Worm (Caenorhabditis elegans) whole organism, L4 larva: ENCODE results near the gene Y54E2A.7.

Source experiments
- D1046.2 ChIP-seq: fragments of 200-800 bp; sonication (Bioruptor generic); IDR thresholded peaks from 2 replicates; pipeline ENCODE4 v1.3.6; 2022; ENCODE audit warnings: missing genetic modification characterization, missing compliant biosample characterization
- Y105C5A.15 ChIP-seq: fragments of 200-800 bp; sonication (Bioruptor generic); IDR thresholded peaks from 2 replicates; pipeline ENCODE4 v1.3.6; 2022; ENCODE audit warnings: missing genetic modification characterization, missing compliant biosample characterization
- Y75B8A.6 ChIP-seq: fragments of 200-800 bp; sonication (Bioruptor generic); IDR thresholded peaks from 2 replicates; pipeline ENCODE4 v1.3.6; 2022; ENCODE audit warnings: missing genetic modification reagents, missing genetic modification characterization, missing compliant biosample characterization
- ZK337.2 ChIP-seq: fragments of 200-800 bp; sonication (Bioruptor generic); IDR thresholded peaks from 2 replicates; pipeline ENCODE4 v1.3.6; 2022; ENCODE audit warnings: missing genetic modification reagents, missing genetic modification characterization, missing compliant biosample characterization
- ceh-20 ChIP-seq: fragments of 200-800 bp; sonication (Bioruptor generic); IDR thresholded peaks from 2 replicates; pipeline ENCODE4 v1.3.6; 2022; ENCODE audit warnings: missing genetic modification reagents, missing genetic modification characterization, missing compliant biosample characterization
- ceh-44 ChIP-seq: fragments of 200-800 bp; sonication (Bioruptor generic); IDR thresholded peaks from 2 replicates; pipeline ENCODE4 v1.3.6; 2022; ENCODE audit warnings: missing genetic modification reagents, missing genetic modification characterization, missing compliant biosample characterization
- ceh-62 ChIP-seq: sonication (generic microtip); optimal IDR thresholded peaks from 2 replicates; lab custom pipeline; 2017; ENCODE audit warnings: missing biosample characterization, missing genetic modification characterization
- ces-1 ChIP-seq: fragments of 150-350 bp; sonication (generic microtip); optimal IDR thresholded peaks from 4 replicates; lab custom pipeline; 2014; ENCODE audit warnings: missing biosample characterization, missing genetic modification reagents, missing genetic modification characterization
- daf-12 ChIP-seq: fragments of 150-350 bp; optimal IDR thresholded peaks from 2 replicates; lab custom pipeline; 2014; ENCODE audit warnings: missing biosample characterization, missing genetic modification reagents, missing genetic modification characterization
- daf-16 ChIP-seq, 3 experiments: sonication (generic microtip); optimal IDR thresholded peaks; 2 replicates each; lab custom pipeline; 2016 to 2017; ENCODE audit warnings: missing genetic modification characterization in 3 of 3, missing genetic modification reagents in 3 of 3, mild to moderate bottlenecking in 2 of 3, missing compliant biosample characterization in 2 of 3, missing biosample characterization in 1 of 3, moderate library complexity in 1 of 3
- dmd-6 ChIP-seq: fragments of 200-800 bp; sonication (Bioruptor generic); IDR thresholded peaks from 2 replicates; pipeline ENCODE4 v1.3.6; 2022; ENCODE audit warnings: missing genetic modification reagents, missing genetic modification characterization, missing compliant biosample characterization
- dmd-8 ChIP-seq: fragments of 200-800 bp; sonication (Bioruptor generic); IDR thresholded peaks from 2 replicates; pipeline ENCODE4 v1.3.6; 2022; ENCODE audit warnings: missing genetic modification characterization, missing compliant biosample characterization
- dmd-9 ChIP-seq: fragments of 200-800 bp; sonication (Bioruptor generic); IDR thresholded peaks from 2 replicates; pipeline ENCODE4 v1.3.6; 2022; ENCODE audit warnings: missing genetic modification reagents, missing genetic modification characterization, missing compliant biosample characterization
- dpl-1 ChIP-seq: fragments of 150-350 bp; optimal IDR thresholded peaks from 2 replicates; lab custom pipeline; 2014; ENCODE audit warnings: missing biosample characterization, missing genetic modification reagents, missing genetic modification characterization
- duxl-1 ChIP-seq: sonication (generic microtip); optimal IDR thresholded peaks from 2 replicates; lab custom pipeline; 2016; ENCODE audit warnings: mild to moderate bottlenecking, missing genetic modification characterization, moderate library complexity, missing compliant biosample characterization; ENCODE audit not compliant: poor library complexity
- hif-1 ChIP-seq, 2 experiments: sonication (generic microtip); optimal IDR thresholded peaks; 2 replicates each; lab custom pipeline; 2016 to 2017; ENCODE audit warnings: missing compliant biosample characterization in 2 of 2, missing genetic modification characterization in 2 of 2, missing genetic modification reagents in 2 of 2, missing genotype in 2 of 2, mild to moderate bottlenecking in 1 of 2
- lin-1 ChIP-seq: fragments of 200-800 bp; sonication (Bioruptor generic); IDR thresholded peaks from 2 replicates; pipeline ENCODE4 v1.3.6; 2022; ENCODE audit warnings: missing genetic modification reagents, missing genetic modification characterization, missing compliant biosample characterization
- lin-29 ChIP-seq: fragments of 200-800 bp; sonication (Bioruptor generic); IDR thresholded peaks from 2 replicates; pipeline ENCODE4 v1.3.6; 2022; ENCODE audit warnings: missing genetic modification reagents, missing genetic modification characterization, missing compliant biosample characterization
- madf-5 ChIP-seq, 2 experiments: fragments of 200-800 bp; sonication (Bioruptor generic); IDR thresholded peaks; 2 replicates each; pipeline ENCODE4 v1.3.6; 2022; ENCODE audit warnings: missing compliant biosample characterization in 2 of 2, missing genetic modification characterization in 2 of 2
- madf-9 ChIP-seq: fragments of 200-800 bp; sonication (Bioruptor generic); conservative IDR thresholded peaks from 2 replicates; pipeline ENCODE4 v1.3.6; 2022; ENCODE audit warnings: missing genetic modification reagents, missing genetic modification characterization, missing compliant biosample characterization
- mes-2 ChIP-seq: sonication (generic microtip); optimal IDR thresholded peaks from 2 replicates; lab custom pipeline; 2016; ENCODE audit warnings: missing genotype, mild to moderate bottlenecking, missing genetic modification characterization, missing compliant biosample characterization; ENCODE audit not compliant: poor library complexity, severe bottlenecking
- mxl-3 ChIP-seq: fragments of 200-800 bp; sonication (Bioruptor generic); optimal IDR thresholded peaks from 2 replicates; lab custom pipeline; 2018; ENCODE audit warnings: mild to moderate bottlenecking, missing genetic modification characterization, missing compliant biosample characterization
- nhr-28 ChIP-seq: fragments of 150-350 bp; optimal IDR thresholded peaks from 2 replicates; lab custom pipeline; 2014; ENCODE audit warnings: missing biosample characterization, missing genetic modification characterization
- nhr-42 ChIP-seq: fragments of 200-800 bp; sonication (Bioruptor generic); IDR thresholded peaks from 2 replicates; pipeline ENCODE4 v1.3.6; 2022; ENCODE audit warnings: missing genetic modification characterization, missing compliant biosample characterization
- nhr-48 ChIP-seq: sonication (generic microtip); optimal IDR thresholded peaks from 2 replicates; lab custom pipeline; 2016; ENCODE audit warnings: mild to moderate bottlenecking, missing genetic modification characterization, missing compliant biosample characterization
- nhr-6 ChIP-seq: fragments of 150-350 bp; optimal IDR thresholded peaks from 2 replicates; lab custom pipeline; 2014; ENCODE audit warnings: missing biosample characterization, missing genetic modification characterization
- nhr-77 ChIP-seq: fragments of 150-350 bp; optimal IDR thresholded peaks from 2 replicates; lab custom pipeline; 2014; ENCODE audit warnings: missing biosample characterization, missing genetic modification characterization
- php-3 ChIP-seq: fragments of 200-800 bp; sonication (Bioruptor generic); IDR thresholded peaks from 2 replicates; pipeline ENCODE4 v1.3.6; 2022; ENCODE audit warnings: missing genetic modification reagents, missing genetic modification characterization, missing compliant biosample characterization
- skn-1 ChIP-seq: fragments of 150-350 bp; optimal IDR thresholded peaks from 2 replicates; lab custom pipeline; 2014; ENCODE audit warnings: missing biosample characterization, missing genetic modification characterization
- tag-97 ChIP-seq: fragments of 200-800 bp; sonication (Bioruptor generic); IDR thresholded peaks from 2 replicates; pipeline ENCODE4 v1.3.6; 2022; ENCODE audit warnings: missing genetic modification characterization, missing compliant biosample characterization
- tra-1 ChIP-seq: fragments of 200-800 bp; sonication (Bioruptor generic); IDR thresholded peaks from 2 replicates; pipeline ENCODE4 v1.3.6; 2022; ENCODE audit warnings: missing genetic modification reagents, missing genetic modification characterization, missing compliant biosample characterization
- unc-130 ChIP-seq: sonication (generic microtip); optimal IDR thresholded peaks from 2 replicates; lab custom pipeline; 2016; ENCODE audit warnings: missing genetic modification reagents, missing genetic modification characterization, missing compliant biosample characterization
- unc-39 ChIP-seq: sonication (generic microtip); optimal IDR thresholded peaks from 2 replicates; lab custom pipeline; 2017; ENCODE audit warnings: missing biosample characterization, missing genetic modification characterization
- unc-62 ChIP-seq, 3 experiments: fragments of 150-350 bp in 1 of 3; sonication (generic microtip); optimal IDR thresholded peaks in 2 of 3; peaks in 1 of 3; 1 replicate in 1 of 3; 2 replicates in 2 of 3; lab custom pipeline; 2014 to 2017; ENCODE audit warnings: missing biosample characterization in 3 of 3, missing genetic modification characterization in 3 of 3, missing genetic modification reagents in 3 of 3, missing genotype in 1 of 3
- zag-1 ChIP-seq: fragments of 150-350 bp; optimal IDR thresholded peaks from 2 replicates; lab custom pipeline; 2014; ENCODE audit warnings: missing biosample characterization, missing genetic modification characterization
- zfp-2 ChIP-seq: sonication (generic microtip); optimal IDR thresholded peaks from 2 replicates; lab custom pipeline; 2016; ENCODE audit warnings: mild to moderate bottlenecking, missing genetic modification characterization, missing compliant biosample characterization
- zfp-3 ChIP-seq: fragments of 200-800 bp; sonication (Bioruptor generic); conservative IDR thresholded peaks from 2 replicates; pipeline ENCODE4 v1.3.6; 2022; ENCODE audit warnings: missing genetic modification reagents, missing genetic modification characterization, missing compliant biosample characterization
- zip-2 ChIP-seq: fragments of 150-350 bp; optimal IDR thresholded peaks from 2 replicates; lab custom pipeline; 2014; ENCODE audit warnings: missing biosample characterization, missing genetic modification characterization

Gene Y54E2A.7

ce11 chrII:14819258-14819985, 46.6 kb upstream of the Y54E2A.7 start (continued):
- TF ChIP-seq ceh-44 (no peak), dmd-8 (GFP tag; lab: Robert Waterston, UW) (no peak), nhr-28 (tag; lab: Kevin White, UChicago) (peak; percentile 81), skn-1 (no peak), tag-97 (GFP tag; lab: Robert Waterston, UW) (no peak), dpl-1 (no peak), lin-29 (GFP tag; lab: Robert Waterston, UW) (no peak), lin-1 (GFP tag; lab: Robert Waterston, UW) (no peak), dmd-9 (GFP tag; lab: Robert Waterston, UW) (no peak), daf-16 (GFP tag; optimal IDR thresholded peaks at IDR 0.05; lab: Kevin White, UChicago) (no peak), daf-16 (tag; optimal IDR thresholded peaks at IDR 0.05; lab: Kevin White, UChicago) (peak; percentile 27), tra-1 (no peak), unc-62 (GFP tag; optimal IDR thresholded peaks at IDR 0.05 in 1 of 2; lab: Kevin White, UChicago) (no peak), unc-62 (tag; optimal IDR thresholded peaks at IDR 0.05; lab: Kevin White, UChicago) (no peak), zfp-2 (no peak), mes-2 (tag; lab: Kevin White, UChicago) (no peak), D1046.2 (GFP tag; lab: Robert Waterston, UW) (no peak), nhr-48 (no peak), madf-9 (GFP tag; lab: Robert Waterston, UW) (no peak), zag-1 (no peak), nhr-6 (tag; lab: Kevin White, UChicago) (no peak), hif-1 (tag; optimal IDR thresholded peaks at IDR 0.05; lab: Kevin White, UChicago) (no peak), mxl-3 (GFP tag; lab: Kevin White, UChicago) (no peak), Y105C5A.15 (GFP tag; lab: Robert Waterston, UW) (no peak), ceh-20 (GFP tag; lab: Robert Waterston, UW) (no peak), unc-130 (no peak), ceh-62 (tag; lab: Kevin White, UChicago) (no peak), dmd-6 (peak; percentile 55), daf-12 (tag; lab: Kevin White, UChicago) (no peak), madf-5 (GFP tag; IDR thresholded peaks at IDR 0.05; lab: Robert Waterston, UW) (no peak), ces-1 (GFP tag; lab: Kevin White, UChicago) (no peak), ZK337.2 (GFP tag; lab: Robert Waterston, UW) (no peak), Y75B8A.6 (GFP tag; lab: Robert Waterston, UW) (no peak), duxl-1 (tag; lab: Kevin White, UChicago) (no peak), php-3 (GFP tag; lab: Robert Waterston, UW) (no peak), unc-39 (tag; lab: Kevin White, UChicago) (no peak), zfp-3 (GFP tag; lab: Robert Waterston, UW) (no peak), zip-2 (tag; lab: Kevin White, UChicago) (no peak)

- TF ChIP-seq madf-9 (GFP tag; lab: Robert Waterston, UW), result no peak
- TF ChIP-seq nhr-77 (tag; lab: Kevin White, UChicago), result no peak
- TF ChIP-seq hif-1 (tag; optimal IDR thresholded peaks at IDR 0.05; lab: Kevin White, UChicago), result no peak
- TF ChIP-seq mxl-3 (GFP tag; lab: Kevin White, UChicago), result no peak
- no peak for TF ChIP-seq tag-97 (GFP tag; lab: Robert Waterston, UW)
- peak; percentile 26; the same call in 1 of the 2 replicates for TF ChIP-seq nhr-42 (GFP tag; lab: Robert Waterston, UW)
- no peak for TF ChIP-seq lin-29 (GFP tag; lab: Robert Waterston, UW)
- TF ChIP-seq, all 104 proteins: peak for 1
Measured at ce11 chrII:14818376-14818775, 45.6 kb upstream of the Y54E2A.7 start, which contains the start of gene nhr-61. Gene nhr-61, minus strand, starts transcription at chrII:14818543.
